Fruit fly (Drosophila melanogaster): Measurements from ENCODE around the gene CG31952.

- TF ChIP-seq psq (optimal IDR thresholded peaks at IDR 0.05) (no peak), h (optimal IDR thresholded peaks at IDR 0.05) (no peak), Sin3A (optimal IDR thresholded peaks at IDR 0.05) (no peak)
Measured at dm6 chr2L:3452286-3452685, 35.8 kb downstream of the CG31952 start, which contains the start of gene CG12795.
